Worm (Caenorhabditis elegans): ENCODE measurements around the gene dgk-5.
A peak's percentile ranks its signal among the peaks of the same experiment; 100 is the strongest.

The dgk-5 gene

ce11 chrII:6410181-6410580 is 60.7 kb downstream of the dgk-5 start, which contains the start of gene T25D10.4:
TSS of gene T25D10.4 (minus strand) at chrII:6410281.
- no peak for TF ChIP-seq pha-4 (tag; optimal IDR thresholded peaks at IDR 0.05)
- no peak for TF ChIP-seq ces-1 (GFP tag; optimal IDR thresholded peaks at IDR 0.05)
- no peak for TF ChIP-seq nhr-76 (tag; optimal IDR thresholded peaks at IDR 0.05)
- no peak for TF ChIP-seq blmp-1 (tag; optimal IDR thresholded peaks at IDR 0.05)
- TF ChIP-seq mab-5 (tag; optimal IDR thresholded peaks at IDR 0.05) = no peak

- TF ChIP-seq mep-1 (tag; optimal IDR thresholded peaks at IDR 0.05) (peak; percentile 31), ztf-11 (tag; optimal IDR thresholded peaks at IDR 0.05) (no peak), ces-1 (GFP tag; optimal IDR thresholded peaks at IDR 0.05) (no peak), nhr-237 (tag; optimal IDR thresholded peaks at IDR 0.05) (no peak), cnd-1 (tag; optimal IDR thresholded peaks at IDR 0.05) (peak; percentile 36), drap-1 (GFP tag; optimal IDR thresholded peaks at IDR 0.05) (no peak), elt-3 (tag; optimal IDR thresholded peaks at IDR 0.05) (no peak), bed-3 (GFP tag; optimal IDR thresholded peaks at IDR 0.05) (no peak), lin-32 (GFP tag; optimal IDR thresholded peaks at IDR 0.05) (peak; percentile 31), zip-8 (tag; optimal IDR thresholded peaks at IDR 0.05) (peak; percentile 65), mls-2 (tag; optimal IDR thresholded peaks at IDR 0.05) (peak; percentile 44), ceh-39 (tag; optimal IDR thresholded peaks at IDR 0.05) (no peak), ham-2 (GFP tag; optimal IDR thresholded peaks at IDR 0.05) (peak; percentile 90), M03D4.4 (tag; optimal IDR thresholded peaks at IDR 0.05) (no peak), elt-1 (tag; optimal IDR thresholded peaks at IDR 0.05; ENCODE audit: borderline replicate concordance, insufficient read depth) (peak; percentile 69), nhr-28 (tag; optimal IDR thresholded peaks at IDR 0.05) (no peak), unc-39 (tag; optimal IDR thresholded peaks at IDR 0.05) (no peak), ceh-43 (GFP tag; optimal IDR thresholded peaks at IDR 0.05) (no peak), nhr-2 (tag; optimal IDR thresholded peaks at IDR 0.05) (peak; percentile 9)
These were observed 61.8 kb downstream of the dgk-5 start for ce11 chrII:6409098-6409497.

DNA sequence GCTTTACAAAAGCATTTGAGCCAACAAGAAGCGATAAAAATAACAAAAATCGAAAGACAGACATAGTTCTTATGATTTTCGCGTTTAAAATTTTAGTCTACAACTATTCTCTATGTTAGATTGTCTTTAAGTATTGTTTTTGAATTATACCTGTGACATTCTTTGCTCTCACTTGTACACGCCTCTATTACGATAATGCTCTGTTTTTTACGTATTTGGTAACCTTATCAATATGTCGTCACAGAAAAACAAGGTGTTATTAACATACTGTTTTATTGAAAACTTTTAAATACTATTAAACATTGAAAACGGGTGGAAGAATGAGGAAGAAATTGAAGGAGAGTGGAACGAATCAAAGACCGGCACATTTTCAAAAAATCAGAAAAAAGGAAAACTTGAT is 63.6 kb downstream of the dgk-5 start, which contains the start of gene spp-11:
Gene spp-11 (minus strand): TSS at position 101 of the 400 bp plus-strand sequence.
- TF ChIP-seq nhr-76 (tag; optimal IDR thresholded peaks at IDR 0.05) (no peak), mep-1 (tag; optimal IDR thresholded peaks at IDR 0.05) (no peak), nhr-2 (tag; optimal IDR thresholded peaks at IDR 0.05) (no peak), ham-2 (GFP tag; optimal IDR thresholded peaks at IDR 0.05) (no peak), hlh-1 (tag; optimal IDR thresholded peaks at IDR 0.05) (no peak), bed-3 (GFP tag; optimal IDR thresholded peaks at IDR 0.05) (no peak), ces-1 (GFP tag; optimal IDR thresholded peaks at IDR 0.05) (no peak), unc-62 (GFP tag; optimal IDR thresholded peaks at IDR 0.05) (no peak), lsy-2 (tag; optimal IDR thresholded peaks at IDR 0.05) (no peak), elt-1 (tag; optimal IDR thresholded peaks at IDR 0.05; ENCODE audit: borderline replicate concordance, insufficient read depth) (no peak), M03D4.4 (tag; optimal IDR thresholded peaks at IDR 0.05) (no peak), sem-2 (GFP tag; optimal IDR thresholded peaks at IDR 0.05) (no peak), tbx-8 (GFP tag; optimal IDR thresholded peaks at IDR 0.05) (no peak), blmp-1 (tag; optimal IDR thresholded peaks at IDR 0.05) (no peak), mab-5 (tag; optimal IDR thresholded peaks at IDR 0.05) (no peak), flh-1 (GFP tag; optimal IDR thresholded peaks at IDR 0.05) (no peak), ceh-83 (GFP tag; optimal IDR thresholded peaks at IDR 0.05) (no peak), ztf-11 (tag; optimal IDR thresholded peaks at IDR 0.05) (no peak), nhr-28 (tag; optimal IDR thresholded peaks at IDR 0.05) (no peak)
